Fruit fly (Drosophila melanogaster): ENCODE measurements around the gene Hcf.

Gene Hcf

dm6 chr4:329119-329518 is 30.6 kb upstream of the Hcf start:
- TF ChIP-seq CG10348 (GFP tag; IDR thresholded peaks at IDR 0.05), result no peak
- no peak for TF ChIP-seq Pif1A (GFP tag; optimal IDR thresholded peaks at IDR 0.05)
- no peak for TF ChIP-seq CG4496 (GFP tag; IDR thresholded peaks at IDR 0.05)
- no peak for TF ChIP-seq CG8159 (tag; optimal IDR thresholded peaks at IDR 0.05)
- no peak for TF ChIP-seq CG34367 (tag; optimal IDR thresholded peaks at IDR 0.05)
- TF ChIP-seq CG14655 (GFP tag; optimal IDR thresholded peaks at IDR 0.05), result no peak
- no peak for TF ChIP-seq Ets98B (GFP tag; IDR thresholded peaks at IDR 0.05)
- TF ChIP-seq CG17806 (tag; optimal IDR thresholded peaks at IDR 0.05), result no peak
- no peak for TF ChIP-seq CG9948 (tag; optimal IDR thresholded peaks at IDR 0.05)

- TF ChIP-seq CG34367 (tag; optimal IDR thresholded peaks at IDR 0.05) (no peak), CG10348 (GFP tag; IDR thresholded peaks at IDR 0.05) (no peak), CG15710 (tag; optimal IDR thresholded peaks at IDR 0.05) (no peak), CG13204 (GFP tag; optimal IDR thresholded peaks at IDR 0.05) (no peak), CG9948 (tag; optimal IDR thresholded peaks at IDR 0.05) (no peak), CG12605 (GFP tag; IDR thresholded peaks at IDR 0.05) (no peak), Ets98B (GFP tag; IDR thresholded peaks at IDR 0.05) (no peak), EcR (GFP tag; optimal IDR thresholded peaks at IDR 0.05) (no peak), CG14655 (GFP tag; optimal IDR thresholded peaks at IDR 0.05) (no peak), Snoo (tag; optimal IDR thresholded peaks at IDR 0.05) (no peak), rn (GFP tag; IDR thresholded peaks at IDR 0.05) (no peak), CG4496 (GFP tag; IDR thresholded peaks at IDR 0.05) (no peak), CG8159 (tag; optimal IDR thresholded peaks at IDR 0.05) (no peak), CG32121 (GFP tag; IDR thresholded peaks at IDR 0.05) (no peak), Pif1B (GFP tag; optimal IDR thresholded peaks at IDR 0.05) (no peak), Pif1A (GFP tag; optimal IDR thresholded peaks at IDR 0.05) (no peak), D1 (tag; optimal IDR thresholded peaks at IDR 0.05) (no peak)
Measured at dm6 chr4:332268-332667, 27.5 kb upstream of the Hcf start.

- no peak for TF ChIP-seq CG13204 (GFP tag; optimal IDR thresholded peaks at IDR 0.05)
- TF ChIP-seq CG32121 (GFP tag; IDR thresholded peaks at IDR 0.05), result no peak
- no peak for TF ChIP-seq CG10348 (GFP tag; IDR thresholded peaks at IDR 0.05)
- no peak for TF ChIP-seq CG15710 (tag; optimal IDR thresholded peaks at IDR 0.05)
- TF ChIP-seq CG17806 (tag; optimal IDR thresholded peaks at IDR 0.05), result no peak
- TF ChIP-seq CG9948 (tag; optimal IDR thresholded peaks at IDR 0.05), result no peak
- no peak for TF ChIP-seq Pif1B (GFP tag; optimal IDR thresholded peaks at IDR 0.05)
- no peak for TF ChIP-seq CG34367 (tag; optimal IDR thresholded peaks at IDR 0.05)
- TF ChIP-seq CG4496 (GFP tag; IDR thresholded peaks at IDR 0.05), result no peak
- TF ChIP-seq D1 (tag; optimal IDR thresholded peaks at IDR 0.05), result no peak
- no peak for TF ChIP-seq CG8301 (tag; optimal IDR thresholded peaks at IDR 0.05)
- TF ChIP-seq fd96Ca (GFP tag; IDR thresholded peaks at IDR 0.05), result no peak
- TF ChIP-seq CG8159 (tag; optimal IDR thresholded peaks at IDR 0.05), result no peak
Measured at dm6 chr4:336021-336420, 23.7 kb upstream of the Hcf start.

dm6 chr4:358093-358929 is 1.4 kb upstream of the Hcf start, which contains the start of gene PMCA:
Gene PMCA (minus strand): TSS chr4:358917.
- no peak for TF ChIP-seq CG15710 (tag; optimal IDR thresholded peaks at IDR 0.05)

- TF ChIP-seq fd96Ca (GFP tag; IDR thresholded peaks at IDR 0.05), result no peak
- no peak for TF ChIP-seq Ets98B (GFP tag; IDR thresholded peaks at IDR 0.05)
- TF ChIP-seq gl (tag; optimal IDR thresholded peaks at IDR 0.05), result no peak
- no peak for TF ChIP-seq Pif1A (GFP tag; optimal IDR thresholded peaks at IDR 0.05)
- no peak for TF ChIP-seq CG8159 (tag; optimal IDR thresholded peaks at IDR 0.05)
- TF ChIP-seq Pif1B (GFP tag; optimal IDR thresholded peaks at IDR 0.05), result no peak
- TF ChIP-seq CG10348 (GFP tag; IDR thresholded peaks at IDR 0.05), result no peak
- no peak for TF ChIP-seq CG4496 (GFP tag; IDR thresholded peaks at IDR 0.05)
- TF ChIP-seq CG17806 (tag; optimal IDR thresholded peaks at IDR 0.05), result no peak
- no peak for TF ChIP-seq D1 (tag; optimal IDR thresholded peaks at IDR 0.05)
- TF ChIP-seq EcR (GFP tag; optimal IDR thresholded peaks at IDR 0.05), result no peak
- no peak for TF ChIP-seq CG12605 (GFP tag; IDR thresholded peaks at IDR 0.05)
- no peak for TF ChIP-seq CG15710 (tag; optimal IDR thresholded peaks at IDR 0.05)
- TF ChIP-seq CG13204 (GFP tag; optimal IDR thresholded peaks at IDR 0.05), result no peak
- no peak for TF ChIP-seq Snoo (tag; optimal IDR thresholded peaks at IDR 0.05)
- no peak for TF ChIP-seq CG8301 (tag; optimal IDR thresholded peaks at IDR 0.05)
- no peak for TF ChIP-seq rn (GFP tag; IDR thresholded peaks at IDR 0.05)
- TF ChIP-seq CG32121 (GFP tag; IDR thresholded peaks at IDR 0.05), result no peak
Measured at dm6 chr4:358930-359268, 839 bp upstream of the Hcf start.

dm6 chr4:379142-379541 is 19.4 kb downstream of the Hcf start:
- no peak for TF ChIP-seq Ets98B (GFP tag; IDR thresholded peaks at IDR 0.05)
- no peak for TF ChIP-seq gl (tag; optimal IDR thresholded peaks at IDR 0.05)
- TF ChIP-seq CG10348 (GFP tag; IDR thresholded peaks at IDR 0.05), result no peak
- no peak for TF ChIP-seq Pif1A (GFP tag; optimal IDR thresholded peaks at IDR 0.05)
- TF ChIP-seq EcR (GFP tag; optimal IDR thresholded peaks at IDR 0.05), result no peak
- no peak for TF ChIP-seq Snoo (tag; optimal IDR thresholded peaks at IDR 0.05)
- no peak for TF ChIP-seq CG34367 (tag; optimal IDR thresholded peaks at IDR 0.05)
- TF ChIP-seq CG13204 (GFP tag; optimal IDR thresholded peaks at IDR 0.05), result no peak
- TF ChIP-seq CG8159 (tag; optimal IDR thresholded peaks at IDR 0.05), result no peak
- TF ChIP-seq CG4496 (GFP tag; IDR thresholded peaks at IDR 0.05), result no peak
- no peak for TF ChIP-seq fd96Ca (GFP tag; IDR thresholded peaks at IDR 0.05)
- no peak for TF ChIP-seq CG14655 (GFP tag; optimal IDR thresholded peaks at IDR 0.05)
- no peak for TF ChIP-seq CG17806 (tag; optimal IDR thresholded peaks at IDR 0.05)
- no peak for TF ChIP-seq Pif1B (GFP tag; optimal IDR thresholded peaks at IDR 0.05)
- no peak for TF ChIP-seq CG32121 (GFP tag; IDR thresholded peaks at IDR 0.05)
- no peak for TF ChIP-seq CG8301 (tag; optimal IDR thresholded peaks at IDR 0.05)
